In the genomic region with DNA sequence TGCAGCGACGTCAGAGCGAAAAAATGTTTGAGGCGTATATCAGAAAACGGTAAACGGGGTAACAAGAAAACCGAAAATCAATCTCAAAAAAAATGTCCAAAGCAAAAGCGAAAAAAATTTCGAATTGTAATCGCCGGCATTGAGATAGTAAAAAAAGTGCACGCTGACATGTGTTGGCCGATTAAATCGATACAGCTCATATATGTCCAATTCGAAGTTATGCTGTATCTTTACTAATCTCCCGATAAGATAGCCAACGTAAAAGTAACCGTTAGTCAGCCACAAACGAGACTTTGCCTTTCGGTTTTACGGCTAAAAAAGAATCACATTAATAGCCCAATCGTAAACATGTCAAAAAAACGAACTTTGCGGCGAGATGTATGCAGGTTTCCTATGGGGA, we compare ENCODE assay signal across 1 fruit fly cellular context.
TF ChIP-seq lines count a peak whose summit lies in the region.

No protein-coding gene starts in this region.

TF ChIP-seq in whole organism, embryonic, 481 proteins besides CTCF, POLR2A, EP300 and RAD21 (continued from another document):
- no peak for TF ChIP-seq Lpt (GFP tag; optimal IDR thresholded peaks at IDR 0.05; lab: Kevin White, UChicago)
- TF ChIP-seq exex (tag; optimal IDR thresholded peaks at IDR 0.05; lab: Kevin White, UChicago), result peak; percentile 38
- TF ChIP-seq CG7987 (GFP tag; optimal IDR thresholded peaks at IDR 0.05; lab: Kevin White, UChicago), result no peak
- no peak for TF ChIP-seq jumu (GFP tag; optimal IDR thresholded peaks at IDR 0.05; lab: Kevin White, UChicago)
- TF ChIP-seq Xbp1 (GFP tag; optimal IDR thresholded peaks at IDR 0.05; lab: Kevin White, UChicago), result no peak
